Worm (Caenorhabditis elegans) whole organism, L4 larva: ENCODE results near the gene ppk-2.
A peak's percentile ranks its signal among the peaks of the same experiment; 100 is the strongest.

Experiments used
- D1046.2 ChIP-seq: fragments of 200-800 bp; sonication (Bioruptor generic); IDR thresholded peaks from 2 replicates; pipeline ENCODE4 v1.3.6; 2022; ENCODE audit warnings: missing genetic modification characterization, missing compliant biosample characterization
- F49E8.2 ChIP-seq: sonication (generic microtip); optimal IDR thresholded peaks from 2 replicates; lab custom pipeline; 2016; ENCODE audit warnings: missing compliant biosample characterization, mild to moderate bottlenecking, missing genetic modification characterization, borderline replicate concordance
- T20F7.1 ChIP-seq: fragments of 200-800 bp; sonication (Bioruptor generic); optimal IDR thresholded peaks from 2 replicates; lab custom pipeline; 2018; ENCODE audit warnings: mild to moderate bottlenecking, missing genetic modification characterization, missing compliant biosample characterization
- Y75B8A.6 ChIP-seq: fragments of 200-800 bp; sonication (Bioruptor generic); IDR thresholded peaks from 2 replicates; pipeline ENCODE4 v1.3.6; 2022; ENCODE audit warnings: missing genetic modification reagents, missing genetic modification characterization, missing compliant biosample characterization
- ZK546.5 ChIP-seq, 2 experiments: sonication (generic microtip); optimal IDR thresholded peaks; 2 replicates each; lab custom pipeline; 2017; ENCODE audit warnings: missing biosample characterization in 2 of 2, missing genetic modification characterization in 2 of 2
- aha-1 ChIP-seq: fragments of 150-350 bp; peaks from one replicate; lab custom pipeline; 2014; ENCODE audit warnings: missing biosample characterization, missing genetic modification characterization
- aly-2 ChIP-seq: sonication (generic microtip); optimal IDR thresholded peaks from 2 replicates; lab custom pipeline; 2018; ENCODE audit warnings: missing biosample characterization, missing genetic modification characterization
- arid-1 ChIP-seq: fragments of 200-800 bp; sonication (Bioruptor generic); conservative IDR thresholded peaks from 2 replicates; pipeline ENCODE4 v1.3.6; 2022; ENCODE audit warnings: missing genetic modification reagents, missing genetic modification characterization, missing compliant biosample characterization
- ceh-62 ChIP-seq: sonication (generic microtip); optimal IDR thresholded peaks from 2 replicates; lab custom pipeline; 2017; ENCODE audit warnings: missing biosample characterization, missing genetic modification characterization
- cey-2 ChIP-seq: sonication (generic microtip); optimal IDR thresholded peaks from 3 replicates; lab custom pipeline; 2017; ENCODE audit warnings: missing genetic modification characterization, mild to moderate bottlenecking, missing compliant biosample characterization, antibody characterized with exemption, borderline replicate concordance; ENCODE audit not compliant: insufficient read depth
- daf-19 ChIP-seq: fragments of 200-800 bp; sonication (Bioruptor generic); conservative IDR thresholded peaks from 2 replicates; pipeline ENCODE4 v1.3.6; 2022; ENCODE audit warnings: missing genetic modification characterization, missing compliant biosample characterization
- duxl-1 ChIP-seq: sonication (generic microtip); optimal IDR thresholded peaks from 2 replicates; lab custom pipeline; 2016; ENCODE audit warnings: mild to moderate bottlenecking, missing genetic modification characterization, moderate library complexity, missing compliant biosample characterization; ENCODE audit not compliant: poor library complexity
- egl-43 ChIP-seq: fragments of 200-800 bp; sonication (Bioruptor generic); IDR thresholded peaks from 2 replicates; pipeline ENCODE4 v1.3.6; 2022; ENCODE audit warnings: missing genetic modification reagents, missing genetic modification characterization, missing compliant biosample characterization
- fkh-10 ChIP-seq: fragments of 150-350 bp; optimal IDR thresholded peaks from 2 replicates; lab custom pipeline; 2014; ENCODE audit warnings: missing biosample characterization, missing genetic modification reagents, missing genetic modification characterization
- hlh-30 ChIP-seq: sonication (generic microtip); optimal IDR thresholded peaks from 2 replicates; lab custom pipeline; 2017; ENCODE audit warnings: antibody characterized with exemption, mild to moderate bottlenecking, missing genetic modification characterization, missing compliant biosample characterization; ENCODE audit not compliant: insufficient read depth
- lin-38 ChIP-seq: fragments of 200-800 bp; sonication (Bioruptor generic); IDR thresholded peaks from 2 replicates; pipeline ENCODE4 v1.3.6; 2022; ENCODE audit warnings: missing genetic modification reagents, missing genetic modification characterization, missing compliant biosample characterization
- lin-39 ChIP-seq: fragments of 150-350 bp; optimal IDR thresholded peaks from 2 replicates; lab custom pipeline; 2014; ENCODE audit warnings: missing biosample characterization, missing genetic modification reagents, missing genetic modification characterization
- lir-3 ChIP-seq: sonication (generic microtip); optimal IDR thresholded peaks from 2 replicates; lab custom pipeline; 2016; ENCODE audit warnings: mild to moderate bottlenecking, missing genetic modification characterization, missing compliant biosample characterization
- lsy-2 ChIP-seq, 2 experiments: fragments of 150-350 bp in 1 of 2; sonication (generic microtip) in 1 of 2; optimal IDR thresholded peaks; 2 replicates each; lab custom pipeline; 2014 to 2017; ENCODE audit warnings: missing biosample characterization in 2 of 2, missing genetic modification characterization in 2 of 2
- mdt-29 ChIP-seq: fragments of 200-800 bp; sonication (Bioruptor generic); IDR thresholded peaks from 2 replicates; pipeline ENCODE4 v1.3.6; 2022; ENCODE audit warnings: missing genetic modification reagents, missing genetic modification characterization, missing compliant biosample characterization
- mxl-2 ChIP-seq: fragments of 200-800 bp; sonication (Bioruptor generic); conservative IDR thresholded peaks from 2 replicates; pipeline ENCODE4 v1.3.6; 2022; ENCODE audit warnings: missing genetic modification reagents, missing genetic modification characterization, missing compliant biosample characterization
- nhr-10 ChIP-seq: fragments of 150-350 bp; optimal IDR thresholded peaks from 2 replicates; lab custom pipeline; 2014; ENCODE audit warnings: missing biosample characterization, missing genetic modification characterization
- nhr-28 ChIP-seq: fragments of 150-350 bp; optimal IDR thresholded peaks from 2 replicates; lab custom pipeline; 2014; ENCODE audit warnings: missing biosample characterization, missing genetic modification characterization
- nhr-42 ChIP-seq: fragments of 200-800 bp; sonication (Bioruptor generic); IDR thresholded peaks from 2 replicates; pipeline ENCODE4 v1.3.6; 2022; ENCODE audit warnings: missing genetic modification characterization, missing compliant biosample characterization
- nhr-76 ChIP-seq: fragments of 150-350 bp; optimal IDR thresholded peaks from 2 replicates; lab custom pipeline; 2014; ENCODE audit warnings: missing biosample characterization, missing genetic modification characterization
- pqm-1 ChIP-seq: sonication (generic microtip); optimal IDR thresholded peaks from 2 replicates; lab custom pipeline; 2017; ENCODE audit warnings: missing biosample characterization, missing genetic modification characterization
- saeg-2 ChIP-seq: fragments of 200-800 bp; sonication (Bioruptor generic); IDR thresholded peaks from 2 replicates; pipeline ENCODE4 v1.3.6; 2022; ENCODE audit warnings: missing genetic modification reagents, missing genetic modification characterization, missing compliant biosample characterization
- sdz-12 ChIP-seq: fragments of 200-800 bp; sonication (Bioruptor generic); optimal IDR thresholded peaks from 2 replicates; lab custom pipeline; 2018; ENCODE audit warnings: mild to moderate bottlenecking, missing genetic modification characterization, missing compliant biosample characterization
- set-16 ChIP-seq: fragments of 200-800 bp; sonication (Bioruptor generic); IDR thresholded peaks from 2 replicates; pipeline ENCODE4 v1.3.6; 2022; ENCODE audit warnings: missing genetic modification reagents, missing genetic modification characterization, missing compliant biosample characterization
- skn-1 ChIP-seq: fragments of 150-350 bp; optimal IDR thresholded peaks from 2 replicates; lab custom pipeline; 2014; ENCODE audit warnings: missing biosample characterization, missing genetic modification characterization
- spr-3 ChIP-seq: fragments of 200-800 bp; sonication (Bioruptor generic); optimal IDR thresholded peaks from 2 replicates; lab custom pipeline; 2018; ENCODE audit warnings: mild to moderate bottlenecking, missing genetic modification characterization, missing compliant biosample characterization
- unc-130 ChIP-seq: sonication (generic microtip); optimal IDR thresholded peaks from 2 replicates; lab custom pipeline; 2016; ENCODE audit warnings: missing genetic modification reagents, missing genetic modification characterization, missing compliant biosample characterization
- unc-39 ChIP-seq: sonication (generic microtip); optimal IDR thresholded peaks from 2 replicates; lab custom pipeline; 2017; ENCODE audit warnings: missing biosample characterization, missing genetic modification characterization

Gene ppk-2

DNA sequence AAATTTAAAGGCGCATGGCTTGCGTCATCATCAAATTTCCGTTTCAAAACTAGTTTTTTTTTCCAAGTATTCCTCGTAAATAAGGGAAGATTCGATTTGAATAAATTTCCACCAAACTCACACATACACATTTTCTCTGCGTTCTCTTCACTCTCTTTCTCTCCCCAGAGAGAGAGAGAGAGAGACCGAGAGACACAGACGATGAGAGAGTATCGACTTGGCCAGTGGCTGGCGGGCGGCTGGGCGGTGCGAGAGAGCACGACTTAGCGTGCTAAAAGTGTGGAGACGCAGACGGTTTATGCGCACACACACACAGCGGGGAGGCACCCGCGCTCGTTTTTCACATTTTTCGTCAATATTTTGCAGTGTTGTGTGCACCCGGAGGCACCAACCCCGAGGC, 1.3 kb upstream of the ppk-2 start (continued):
- TF ChIP-seq mdt-29 (GFP tag; lab: Robert Waterston, UW) (no peak), fkh-10 (GFP tag; lab: Kevin White, UChicago) (peak; percentile 79), egl-43 (peak; percentile 79; the same call in 1 of the 2 replicates), Y75B8A.6 (GFP tag; lab: Robert Waterston, UW) (no peak)

DNA sequence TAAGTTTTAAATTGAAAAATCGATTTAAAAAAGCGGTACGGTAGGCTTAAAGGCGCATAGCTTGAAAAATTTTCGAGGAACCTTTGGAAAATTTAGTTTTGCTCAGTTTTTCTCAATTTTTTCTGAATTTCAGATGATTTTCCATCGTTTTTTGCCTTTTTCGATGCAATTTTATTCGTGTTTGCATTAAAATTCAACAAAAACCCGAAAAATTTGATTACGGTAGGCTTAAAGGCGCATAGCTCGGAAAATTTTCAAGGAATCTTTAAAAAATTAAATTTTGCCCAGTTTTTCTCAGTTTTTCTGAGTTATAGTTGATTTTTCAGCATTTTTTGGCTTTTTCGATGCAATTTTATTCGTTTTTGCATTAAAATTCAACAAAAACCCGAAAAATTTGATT, 785 bp upstream of the ppk-2 start:
- no peak for TF ChIP-seq F49E8.2 (tag; lab: Kevin White, UChicago)
- TF ChIP-seq, all 104 proteins: peak for 0

DNA sequence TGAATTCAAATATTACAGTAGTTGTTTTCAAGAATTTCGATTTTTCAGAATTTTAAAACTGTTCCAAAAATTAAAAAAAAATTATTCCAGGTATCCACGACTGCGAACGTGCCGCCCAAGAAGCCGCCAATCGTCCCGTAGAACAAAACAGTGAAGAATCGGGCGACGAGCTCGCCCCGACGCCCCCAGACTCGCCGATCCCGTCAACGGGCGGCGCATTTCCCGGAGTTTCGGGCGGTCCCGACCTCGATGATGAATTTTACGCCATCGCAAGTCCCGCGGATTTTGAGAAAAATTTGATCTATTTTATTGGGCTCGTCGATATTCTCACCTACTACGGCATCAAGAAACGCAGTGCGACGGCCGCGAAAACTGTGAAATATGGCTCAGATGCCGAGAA, 3.8 kb downstream of the ppk-2 start:
- 0 out of 2 replicates have a peak, but pooled peaks have one; percentile 49 for TF ChIP-seq D1046.2 (GFP tag; lab: Robert Waterston, UW)
- TF ChIP-seq skn-1 (tag; lab: Kevin White, UChicago), result no peak
- TF ChIP-seq set-16 (GFP tag; lab: Robert Waterston, UW), result peak; percentile 79
- TF ChIP-seq aha-1 (tag; lab: Kevin White, UChicago), result peak; percentile 75

DNA sequence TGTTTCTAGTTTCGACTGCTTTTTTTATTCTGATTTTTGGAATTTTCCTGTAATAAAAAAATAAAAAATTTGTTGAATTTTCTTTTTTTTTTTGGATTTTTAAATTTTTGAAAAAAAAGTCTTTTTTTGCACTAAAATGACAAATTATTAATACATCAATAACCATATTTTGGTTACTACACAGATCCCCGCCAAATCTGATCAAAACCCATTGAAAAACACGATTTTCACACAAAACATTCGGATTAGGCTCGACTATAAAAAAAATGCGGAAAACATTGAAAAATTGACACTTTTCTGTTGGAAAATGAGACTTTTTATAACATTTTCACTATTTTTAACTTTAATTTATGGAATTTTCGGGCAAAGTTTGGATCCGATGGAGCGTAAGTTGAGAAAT, 8.2 kb downstream of the ppk-2 start, which contains the start of gene Y48G9A.7:
Y48G9A.7 (plus strand) TSS at position 301 of the 400 bp plus-strand sequence.
- TF ChIP-seq unc-130 (no peak), spr-3 (no peak), duxl-1 (tag; lab: Kevin White, UChicago) (no peak), hlh-30 (tag; lab: Kevin White, UChicago) (no peak), Y75B8A.6 (GFP tag; lab: Robert Waterston, UW) (no peak), daf-19 (no peak), nhr-42 (no peak), T20F7.1 (GFP tag; lab: Kevin White, UChicago) (no peak), unc-39 (tag; lab: Kevin White, UChicago) (no peak), nhr-28 (no peak), ZK546.5 (tag; optimal IDR thresholded peaks at IDR 0.05; lab: Kevin White, UChicago) (no peak), ceh-62 (no peak), aly-2 (tag; lab: Kevin White, UChicago) (no peak), lir-3 (tag; lab: Kevin White, UChicago) (no peak), nhr-76 (tag; lab: Kevin White, UChicago) (no peak), nhr-10 (tag; lab: Kevin White, UChicago) (no peak), cey-2 (tag; lab: Kevin White, UChicago) (no peak), sdz-12 (no peak), lin-39 (tag; lab: Kevin White, UChicago) (no peak), saeg-2 (GFP tag; lab: Robert Waterston, UW) (no peak)

DNA sequence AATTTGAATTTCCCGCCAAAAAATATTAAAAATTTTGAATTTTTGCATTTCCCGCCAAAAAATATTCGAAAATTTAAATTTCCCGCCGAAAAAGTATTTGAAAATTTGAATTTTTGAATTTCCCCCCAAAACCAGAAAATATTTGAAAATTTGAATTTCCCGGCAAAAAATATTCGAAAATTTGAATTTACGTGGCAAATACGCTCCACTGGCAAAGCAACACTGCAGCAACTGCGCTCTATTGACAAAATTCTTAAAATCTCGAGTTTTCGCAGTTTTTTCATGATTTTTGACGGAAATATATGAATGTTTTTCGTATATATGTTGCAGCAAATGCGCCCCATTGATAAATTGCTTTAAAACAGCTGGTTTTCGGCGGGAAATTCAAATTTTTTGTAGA, 9.3 kb downstream of the ppk-2 start:
- TF ChIP-seq arid-1 (GFP tag; lab: Robert Waterston, UW) (no peak), lin-38 (GFP tag; lab: Robert Waterston, UW) (peak; percentile 93), unc-130 (peak; percentile 15)

DNA sequence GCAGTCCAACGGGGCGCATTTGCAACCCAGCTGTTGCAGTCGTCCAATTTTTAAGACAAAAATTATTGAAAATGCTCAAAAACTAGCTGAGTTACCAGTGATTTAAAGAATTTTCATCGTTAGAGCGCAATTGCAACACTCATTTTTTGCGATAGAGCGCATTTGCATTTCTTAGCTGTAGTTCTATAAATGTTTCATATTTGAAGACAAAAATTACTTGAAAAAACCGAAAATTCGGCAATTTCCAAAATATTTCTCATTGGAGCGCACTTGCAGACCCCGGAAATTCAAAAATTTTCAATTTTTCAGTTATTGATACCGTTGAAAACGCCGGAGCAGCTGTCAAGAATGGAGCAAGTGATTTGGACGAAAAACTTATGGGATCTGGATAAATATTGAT, 9.9 kb downstream of the ppk-2 start:
- TF ChIP-seq mxl-2 (no peak), D1046.2 (GFP tag; lab: Robert Waterston, UW) (peak; percentile 3; the same call in 1 of the 2 replicates), pqm-1 (no peak), daf-19 (no peak), lin-38 (GFP tag; lab: Robert Waterston, UW) (peak; percentile 72), lsy-2 (tag; optimal IDR thresholded peaks at IDR 0.05; lab: Kevin White, UChicago) (no peak)
